Worm (Caenorhabditis elegans) whole organism, young adult: ENCODE results near the gene set-31.

Experiments used
- bed-2 ChIP-seq: fragments of 200-800 bp; sonication (Bioruptor generic); IDR thresholded peaks from 2 replicates; pipeline ENCODE4 v1.3.6; 2022; ENCODE audit warnings: missing genetic modification reagents, missing genetic modification characterization, missing compliant biosample characterization
- die-1 ChIP-seq: sonication (generic microtip); optimal IDR thresholded peaks from 2 replicates; lab custom pipeline; 2016; ENCODE audit warnings: missing genotype, mild to moderate bottlenecking, missing genetic modification characterization, missing compliant biosample characterization
- lin-26 ChIP-seq: fragments of 200-800 bp; sonication (Bioruptor generic); IDR thresholded peaks from 2 replicates; pipeline ENCODE4 v1.3.6; 2022; ENCODE audit warnings: missing genetic modification reagents, missing genetic modification characterization, missing compliant biosample characterization
- nhr-120 ChIP-seq: fragments of 200-800 bp; sonication (Bioruptor generic); IDR thresholded peaks from 2 replicates; pipeline ENCODE4 v1.3.6; 2022; ENCODE audit warnings: missing genetic modification characterization, missing compliant biosample characterization
- snpc-4 ChIP-seq, 5 experiments: fragments of 150-350 bp in 1 of 5; sonication (generic microtip) in 4 of 5; optimal IDR thresholded peaks; 2 replicates each; lab custom pipeline; 2014 to 2018; ENCODE audit warnings: missing genetic modification characterization in 5 of 5, missing biosample characterization in 3 of 5, antibody characterized with exemption in 2 of 5, mild to moderate bottlenecking in 2 of 5, missing compliant biosample characterization in 2 of 5, missing genotype in 2 of 5, moderate library complexity in 2 of 5, missing genetic modification reagents in 1 of 5
- unc-62 ChIP-seq: fragments of 150-350 bp; optimal IDR thresholded peaks from 2 replicates; lab custom pipeline; 2014; ENCODE audit warnings: missing biosample characterization, missing genetic modification reagents, missing genetic modification characterization

DNA sequence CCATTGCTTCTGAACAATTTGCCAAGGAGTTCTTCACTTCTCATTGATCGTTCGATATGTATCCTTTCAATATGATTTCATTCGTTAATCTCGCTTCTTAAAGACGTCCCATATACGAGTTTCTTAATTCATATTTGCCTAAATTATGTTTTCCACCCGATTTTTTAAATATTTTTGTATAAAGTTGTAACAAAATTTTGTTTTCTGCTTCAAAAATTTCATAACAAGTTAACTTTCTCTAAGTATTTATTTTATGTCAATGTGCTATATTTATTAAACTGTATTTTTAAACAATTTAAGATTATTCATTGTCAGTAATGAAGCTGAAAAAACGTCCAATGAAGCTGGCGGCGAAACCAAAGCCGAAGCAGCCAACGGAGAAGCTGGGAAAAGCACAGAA, 31.7 kb downstream of the set-31 start, which contains the start of gene F23B12.7:
- TF ChIP-seq lin-26 (GFP tag; lab: Robert Waterston, UW) (no peak), nhr-120 (GFP tag; lab: Robert Waterston, UW) (no peak), unc-62 (no peak), bed-2 (GFP tag; lab: Robert Waterston, UW) (no peak), snpc-4 (GFP tag; optimal IDR thresholded peaks at IDR 0.05; lab: Kevin White, UChicago) (no peak), snpc-4 (tag; optimal IDR thresholded peaks at IDR 0.05; lab: Kevin White, UChicago) (no peak), die-1 (no peak)
